Worm (Caenorhabditis elegans) whole organism, mixed stage, embryonic: ENCODE results near the gene pars-1.

Source experiments
- flh-1 ChIP-seq: fragments of 200-800 bp; sonication (Bioruptor generic); optimal IDR thresholded peaks from 2 replicates; lab custom pipeline; 2018; ENCODE audit warnings: mild to moderate bottlenecking, missing genetic modification characterization, moderate library complexity, missing compliant biosample characterization
- mab-5 ChIP-seq: fragments of 150-350 bp; optimal IDR thresholded peaks from 2 replicates; lab custom pipeline; 2014; ENCODE audit warnings: missing biosample characterization, missing genetic modification characterization
- nhr-237 ChIP-seq: fragments of 150-350 bp; optimal IDR thresholded peaks from 2 replicates; lab custom pipeline; 2014; ENCODE audit warnings: missing biosample characterization, missing genetic modification characterization
- unc-39 ChIP-seq: fragments of 150-350 bp; optimal IDR thresholded peaks from 2 replicates; lab custom pipeline; 2014; ENCODE audit warnings: missing biosample characterization, missing genetic modification characterization
- unc-62 ChIP-seq: fragments of 150-350 bp; optimal IDR thresholded peaks from 2 replicates; lab custom pipeline; 2014; ENCODE audit warnings: missing biosample characterization, missing genetic modification reagents, missing genetic modification characterization
- ztf-11 ChIP-seq: fragments of 150-350 bp; optimal IDR thresholded peaks from 2 replicates; lab custom pipeline; 2014; ENCODE audit warnings: missing biosample characterization, missing genetic modification characterization

DNA sequence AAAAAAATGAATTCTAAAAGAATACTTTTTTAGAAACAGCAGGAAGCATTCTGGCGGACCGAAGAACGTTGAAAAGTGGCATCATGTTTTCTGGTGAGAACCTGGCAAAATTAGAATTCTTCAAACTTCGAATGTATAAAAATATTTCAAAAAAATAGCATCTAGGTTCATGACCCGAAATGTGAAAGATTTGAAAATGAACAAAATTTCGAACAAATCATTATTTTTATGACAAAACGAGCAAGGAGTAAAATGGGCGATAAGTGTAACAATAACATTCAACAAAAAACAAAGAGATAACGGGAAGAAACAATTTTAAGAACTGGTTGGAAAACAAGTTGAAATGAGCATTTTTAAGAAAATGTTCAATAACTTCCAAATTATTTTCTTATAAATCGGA lies 36.5 kb downstream of the pars-1 start, which contains the start of gene psd-1:
- TF ChIP-seq ztf-11: no peak
- TF ChIP-seq unc-62: no peak
- no peak for TF ChIP-seq mab-5 (tag; lab: Kevin White, UChicago)
- no peak for TF ChIP-seq flh-1 (GFP tag; lab: Kevin White, UChicago)
- TF ChIP-seq nhr-237 (tag; lab: Kevin White, UChicago): no peak
- no peak for TF ChIP-seq unc-39 (tag; lab: Kevin White, UChicago)
